Worm (Caenorhabditis elegans) whole organism, L1 larva: ENCODE data around the gene dml-1.
"Not testable (repeated sequence)": the region's sequence is repeated elsewhere in the genome, so short reads cannot be mapped to it uniquely, and the experiment has no call there.

Experiments
- C04F5.9 ChIP-seq: sonication (generic microtip); optimal IDR thresholded peaks from 2 replicates; lab custom pipeline; 2016; ENCODE audit warnings: missing genetic modification characterization, missing compliant biosample characterization
- C16A3.4 ChIP-seq: fragments of 150-350 bp; optimal IDR thresholded peaks from 2 replicates; lab custom pipeline; 2014; ENCODE audit warnings: missing biosample characterization, missing genetic modification characterization
- C34B4.2 ChIP-seq: sonication (generic microtip); optimal IDR thresholded peaks from 2 replicates; lab custom pipeline; 2017; ENCODE audit warnings: mild to moderate bottlenecking, missing genetic modification characterization, missing compliant biosample characterization
- aha-1 ChIP-seq: fragments of 150-350 bp; optimal IDR thresholded peaks from 2 replicates; lab custom pipeline; 2014; ENCODE audit warnings: missing biosample characterization, missing genetic modification characterization
- alr-1 ChIP-seq: fragments of 200-800 bp; sonication (Bioruptor generic); optimal IDR thresholded peaks from 2 replicates; lab custom pipeline; 2018; ENCODE audit warnings: borderline replicate concordance, mild to moderate bottlenecking, missing genetic modification characterization, missing compliant biosample characterization
- aly-2 ChIP-seq: fragments of 150-350 bp; optimal IDR thresholded peaks from 2 replicates; lab custom pipeline; 2014; ENCODE audit warnings: missing biosample characterization, missing genetic modification characterization
- ceh-63 ChIP-seq: fragments of 200-800 bp; sonication (Bioruptor generic); optimal IDR thresholded peaks from 2 replicates; lab custom pipeline; 2018; ENCODE audit warnings: mild to moderate bottlenecking, missing genetic modification characterization, missing compliant biosample characterization
- ceh-8 ChIP-seq: fragments of 200-800 bp; sonication (Bioruptor generic); optimal IDR thresholded peaks from 2 replicates; lab custom pipeline; 2018; ENCODE audit warnings: mild to moderate bottlenecking, missing genetic modification characterization, moderate library complexity, missing compliant biosample characterization
- ceh-82 ChIP-seq, 3 experiments: fragments of 150-350 bp in 1 of 3; sonication (generic microtip) in 2 of 3; optimal IDR thresholded peaks; 2 replicates each; lab custom pipeline; 2014 to 2017; ENCODE audit warnings: missing biosample characterization in 3 of 3, missing genetic modification characterization in 3 of 3
- dpl-1 ChIP-seq, 3 experiments: fragments of 150-350 bp in 2 of 3; sonication (generic microtip) in 1 of 3; optimal IDR thresholded peaks; 2 replicates each; lab custom pipeline; 2014 to 2017; ENCODE audit warnings: missing biosample characterization in 3 of 3, missing genetic modification characterization in 3 of 3, missing genetic modification reagents in 3 of 3
- dsc-1 ChIP-seq: sonication (generic microtip); optimal IDR thresholded peaks from 2 replicates; lab custom pipeline; 2016; ENCODE audit warnings: mild to moderate bottlenecking, missing genetic modification characterization, missing compliant biosample characterization
- efl-1 ChIP-seq, 4 experiments: fragments of 150-350 bp; optimal IDR thresholded peaks in 3 of 4; peaks in 1 of 4; 1 replicate in 1 of 4; 2 replicates in 3 of 4; lab custom pipeline; 2014; ENCODE audit warnings: missing biosample characterization in 2 of 4, missing genetic modification characterization in 2 of 4, missing genetic modification reagents in 2 of 4
- egl-13 ChIP-seq: sonication (generic microtip); optimal IDR thresholded peaks from 2 replicates; lab custom pipeline; 2016; ENCODE audit warnings: missing genotype, missing genetic modification reagents, missing genetic modification characterization, missing compliant biosample characterization
- elt-3 ChIP-seq, 6 experiments: fragments of 150-350 bp in 1 of 6; sonication (generic microtip); optimal IDR thresholded peaks; 2 replicates each; lab custom pipeline; 2017 to 2018; ENCODE audit warnings: missing biosample characterization in 6 of 6, missing genetic modification characterization in 6 of 6, inconsistent platforms in 1 of 6
- fkh-4 ChIP-seq: sonication (generic microtip); optimal IDR thresholded peaks from 2 replicates; lab custom pipeline; 2016; ENCODE audit warnings: missing compliant biosample characterization, missing genetic modification characterization, borderline replicate concordance
- fkh-8 ChIP-seq: sonication (generic microtip); optimal IDR thresholded peaks from 2 replicates; lab custom pipeline; 2016; ENCODE audit warnings: mild to moderate bottlenecking, missing genetic modification characterization, missing compliant biosample characterization
- irx-1 ChIP-seq: sonication (generic microtip); optimal IDR thresholded peaks from 2 replicates; lab custom pipeline; 2016; ENCODE audit warnings: missing genetic modification characterization, missing compliant biosample characterization
- jun-1 ChIP-seq: fragments of 150-350 bp; optimal IDR thresholded peaks from 2 replicates; lab custom pipeline; 2014; ENCODE audit warnings: missing biosample characterization, missing genetic modification reagents, missing genetic modification characterization
- lin-35 ChIP-seq, 2 experiments: fragments of 150-350 bp; optimal IDR thresholded peaks; 2 replicates each; lab custom pipeline; 2014; ENCODE audit warnings: missing biosample characterization in 2 of 2, missing genetic modification characterization in 2 of 2, missing genetic modification reagents in 2 of 2
- mab-9 ChIP-seq: fragments of 200-800 bp; sonication (Bioruptor generic); IDR thresholded peaks from 2 replicates; pipeline ENCODE4 v1.3.6; 2022; ENCODE audit warnings: missing genetic modification reagents, missing genetic modification characterization, missing compliant biosample characterization
- mep-1 ChIP-seq: fragments of 150-350 bp; optimal IDR thresholded peaks from 2 replicates; lab custom pipeline; 2014; ENCODE audit warnings: missing biosample characterization, missing genetic modification characterization
- nhr-47 ChIP-seq: sonication (generic microtip); optimal IDR thresholded peaks from 2 replicates; lab custom pipeline; 2016; ENCODE audit warnings: mild to moderate bottlenecking, missing genetic modification characterization, moderate library complexity, missing compliant biosample characterization
- nhr-77 ChIP-seq: fragments of 150-350 bp; optimal IDR thresholded peaks from 2 replicates; lab custom pipeline; 2014; ENCODE audit warnings: missing biosample characterization, missing genetic modification characterization
- rnt-1 ChIP-seq: sonication (generic microtip); optimal IDR thresholded peaks from 2 replicates; lab custom pipeline; 2016; ENCODE audit warnings: mild to moderate bottlenecking, missing genetic modification characterization, moderate library complexity, missing compliant biosample characterization
- skn-1 ChIP-seq: fragments of 150-350 bp; optimal IDR thresholded peaks from 2 replicates; lab custom pipeline; 2014; ENCODE audit warnings: missing biosample characterization, missing genetic modification characterization
- snu-23 ChIP-seq: sonication (generic microtip); optimal IDR thresholded peaks from 2 replicates; lab custom pipeline; 2016; ENCODE audit warnings: missing genetic modification characterization, missing compliant biosample characterization
- sup-37 ChIP-seq: fragments of 200-800 bp; sonication (Bioruptor generic); optimal IDR thresholded peaks from 2 replicates; lab custom pipeline; 2018; ENCODE audit warnings: mild to moderate bottlenecking, missing genetic modification characterization, missing compliant biosample characterization
- swsn-7 ChIP-seq: sonication (generic microtip); optimal IDR thresholded peaks from 2 replicates; lab custom pipeline; 2016; ENCODE audit warnings: missing genetic modification characterization, missing compliant biosample characterization
- unc-30 ChIP-seq: sonication (generic microtip); optimal IDR thresholded peaks from 2 replicates; lab custom pipeline; 2017; ENCODE audit warnings: missing biosample characterization, missing genetic modification characterization
- unc-86 ChIP-seq: sonication (generic microtip); optimal IDR thresholded peaks from 2 replicates; lab custom pipeline; 2016; ENCODE audit warnings: missing genetic modification characterization, missing compliant biosample characterization

The dml-1 gene

DNA sequence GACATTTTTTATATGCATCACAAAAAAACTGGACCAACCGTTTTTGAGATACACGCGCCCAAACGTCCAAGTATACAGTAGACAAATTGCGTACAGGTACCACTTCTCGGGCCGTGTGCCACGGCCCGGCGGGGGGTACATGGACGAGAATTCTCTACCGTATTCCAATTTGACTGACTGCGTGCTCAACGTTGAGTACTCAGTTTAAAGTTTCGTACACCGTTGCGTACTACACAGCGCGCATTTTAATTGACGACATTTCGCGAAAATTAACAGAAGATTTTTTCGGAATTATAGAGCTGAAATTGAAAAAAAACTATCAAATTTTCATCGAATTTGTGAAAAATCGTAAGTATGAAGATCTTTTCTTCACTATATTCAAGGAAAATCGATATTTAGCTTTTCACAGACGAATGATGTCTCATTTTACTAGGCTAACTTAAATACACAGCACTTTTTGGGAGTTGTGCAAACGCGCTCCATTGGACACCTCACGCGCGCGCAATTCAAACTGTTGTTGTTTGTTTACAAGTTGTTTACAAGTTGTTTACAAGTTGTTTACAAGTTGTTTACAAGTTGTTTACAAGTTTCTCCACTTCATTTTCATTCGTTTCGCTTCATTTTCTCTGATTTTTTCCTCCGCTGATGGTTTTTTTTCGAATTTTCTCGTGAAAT is 9.4 kb downstream of the dml-1 start (continued):
- TF ChIP-seq swsn-7 (tag; lab: Kevin White, UChicago) (peak; percentile 34), rnt-1 (tag; lab: Kevin White, UChicago) (peak; percentile 48), dsc-1 (tag; lab: Kevin White, UChicago) (peak; percentile 32), lin-35 (GFP tag; optimal IDR thresholded peaks at IDR 0.05; lab: Kevin White, UChicago) (peak in 1 of 2 experiments; percentile 5), mab-9 (0 out of 2 replicates have a peak, but pooled peaks have one; percentile 45), egl-13 (tag; lab: Kevin White, UChicago) (peak; percentile 3)

ce11 chrIV:2897644-2898160 is 10.9 kb downstream of the dml-1 start, which contains the start of gene Y54G2A.36:
Gene Y54G2A.36, plus strand, starts transcription at chrIV:2897694.
- TF ChIP-seq efl-1 (optimal IDR thresholded peaks at IDR 0.05; lab: Kevin White, UChicago) (no peak), efl-1 (GFP tag; optimal IDR thresholded peaks at IDR 0.05 in 1 of 2; lab: Kevin White, UChicago) (peak in 1 of 2 experiments; percentile 21), unc-86 (tag; lab: Kevin White, UChicago) (no peak)

DNA sequence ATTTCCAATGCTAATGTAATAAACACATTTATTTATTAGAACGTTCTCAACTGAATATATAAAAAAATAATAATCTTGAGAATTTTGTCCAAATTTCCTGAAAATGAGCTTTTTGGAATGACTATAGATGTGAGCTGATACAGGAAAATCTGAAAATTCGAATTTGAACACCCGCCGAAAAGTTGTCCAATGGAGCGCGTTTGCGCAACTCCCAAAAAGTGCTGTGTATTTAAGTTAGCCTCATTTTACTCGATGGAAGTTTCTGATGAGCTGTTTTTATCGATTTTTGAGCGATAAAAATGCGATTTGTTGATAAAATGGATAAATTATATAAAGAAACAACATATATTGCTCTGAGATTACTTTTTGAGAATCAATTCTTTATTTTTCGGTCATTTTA is 15.2 kb downstream of the dml-1 start:
- TF ChIP-seq efl-1 (optimal IDR thresholded peaks at IDR 0.05; lab: Kevin White, UChicago) (peak in 1 of 2 experiments; percentile 72), efl-1 (GFP tag; optimal IDR thresholded peaks at IDR 0.05 in 1 of 2; lab: Kevin White, UChicago) (peak; percentile 79 to 98), dpl-1 (GFP tag; optimal IDR thresholded peaks at IDR 0.05; lab: Kevin White, UChicago) (peak; percentile 38 to 70 (median 69)), lin-35 (GFP tag; optimal IDR thresholded peaks at IDR 0.05; lab: Kevin White, UChicago) (peak; percentile 20 to 77)

DNA sequence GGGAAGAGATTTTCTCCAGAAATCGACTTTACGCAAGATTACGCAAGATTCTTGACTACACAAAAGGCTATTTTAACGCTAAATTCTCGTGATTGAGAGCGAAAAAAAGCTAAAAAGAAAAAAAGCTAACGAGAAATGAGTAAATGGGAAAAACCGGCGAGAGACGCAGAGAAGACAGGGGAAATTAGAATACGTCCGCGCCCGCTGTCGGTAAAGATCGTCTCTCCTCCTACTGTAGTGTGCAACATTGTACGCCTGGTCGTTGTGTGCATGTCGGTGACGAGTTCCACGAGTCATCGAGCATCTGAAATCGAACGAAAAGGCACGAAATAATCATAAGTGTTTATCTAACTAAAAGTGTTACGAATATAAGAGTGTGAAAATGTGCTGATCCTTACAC is 27.8 kb downstream of the dml-1 start:
- TF ChIP-seq efl-1 (optimal IDR thresholded peaks at IDR 0.05; lab: Kevin White, UChicago) (no peak), efl-1 (GFP tag; optimal IDR thresholded peaks at IDR 0.05 in 1 of 2; lab: Kevin White, UChicago) (peak in 1 of 2 experiments; percentile 8), alr-1 (tag; lab: Kevin White, UChicago) (no peak)

ce11 chrIV:2916043-2916442 is 29.3 kb downstream of the dml-1 start:
- TF ChIP-seq lin-35 (GFP tag; optimal IDR thresholded peaks at IDR 0.05; lab: Kevin White, UChicago) (peak; percentile 54 to 83), fkh-8 (no peak), efl-1 (optimal IDR thresholded peaks at IDR 0.05; lab: Kevin White, UChicago) (peak in 1 of 2 experiments; percentile 88), efl-1 (GFP tag; optimal IDR thresholded peaks at IDR 0.05 in 1 of 2; lab: Kevin White, UChicago) (peak; percentile 80 to 96), C34B4.2 (tag; lab: Kevin White, UChicago) (no peak), ceh-63 (GFP tag; lab: Kevin White, UChicago) (no peak), dpl-1 (GFP tag; optimal IDR thresholded peaks at IDR 0.05; lab: Kevin White, UChicago) (peak; percentile 43 to 77 (median 56)), jun-1 (tag; lab: Kevin White, UChicago) (no peak), nhr-77 (tag; lab: Kevin White, UChicago) (no peak), ceh-8 (no peak)

ce11 chrIV:2917729-2918128 is 31.0 kb downstream of the dml-1 start, which contains the start of gene Y54G2A.50:
Gene Y54G2A.50, plus strand, starts transcription at chrIV:2918029.
- TF ChIP-seq aly-2 (tag; lab: Kevin White, UChicago); nhr-47; C04F5.9 (tag; lab: Kevin White, UChicago): not testable (repeated sequence)

- TF ChIP-seq fkh-4 (tag; lab: Kevin White, UChicago) (no peak), egl-13 (tag; lab: Kevin White, UChicago) (no peak), aha-1 (tag; lab: Kevin White, UChicago) (no peak), mab-9 (no peak), ceh-8 (no peak), skn-1 (no peak), snu-23 (GFP tag; lab: Kevin White, UChicago) (no peak), C16A3.4 (no peak), ceh-63 (GFP tag; lab: Kevin White, UChicago) (no peak), rnt-1 (tag; lab: Kevin White, UChicago) (no peak), elt-3 (tag; optimal IDR thresholded peaks at IDR 0.05; lab: Kevin White, UChicago) (no peak), sup-37 (GFP tag; lab: Kevin White, UChicago) (no peak), irx-1 (tag; lab: Kevin White, UChicago) (no peak), fkh-8 (no peak), C04F5.9 (tag; lab: Kevin White, UChicago) (no peak), unc-30 (tag; lab: Kevin White, UChicago) (no peak), ceh-82 (tag; optimal IDR thresholded peaks at IDR 0.05; lab: Kevin White, UChicago) (no peak), mep-1 (tag; lab: Kevin White, UChicago) (no peak)
Measured at ce11 chrIV:2922196-2922595, 35.4 kb downstream of the dml-1 start, which contains the start of gene fbxc-45. Gene fbxc-45, minus strand, starts transcription at chrIV:2922243.
